Worm (Caenorhabditis elegans): ENCODE measurements around the gene gpa-12.

Gene gpa-12

DNA sequence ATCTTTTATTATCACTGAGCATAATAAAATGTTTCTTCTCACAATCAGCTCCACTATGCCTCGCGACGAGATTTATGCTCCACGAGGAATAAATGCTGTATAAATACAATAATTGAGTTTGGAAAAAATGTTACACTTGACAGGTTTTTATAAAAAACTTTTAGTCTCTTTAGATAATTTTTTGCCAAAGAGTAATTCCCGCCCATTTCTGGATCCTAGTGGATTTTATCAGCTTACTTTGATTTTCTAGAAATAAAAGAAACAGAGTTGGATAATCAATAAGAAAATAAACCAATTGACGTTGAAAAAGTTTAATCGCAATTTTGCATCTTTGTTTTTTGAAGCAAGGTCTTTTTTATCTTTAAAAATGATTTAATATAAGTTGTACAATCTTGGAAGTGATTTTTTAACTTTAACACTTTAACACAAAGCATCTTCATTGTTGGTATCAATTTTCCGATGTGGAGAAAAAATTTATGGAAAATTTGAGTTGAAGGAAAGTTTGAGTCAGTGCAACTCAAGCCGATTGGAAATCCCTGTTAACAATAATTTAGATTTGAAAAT lies 18.4 kb downstream of the gpa-12 start:
- TF ChIP-seq elt-2 (tag; optimal IDR thresholded peaks at IDR 0.05) (peak; percentile 5), gmeb-2 (tag; optimal IDR thresholded peaks at IDR 0.05) (no peak)

ce11 chrX:9264231-9264630 lies 20.9 kb downstream of the gpa-12 start, which contains the start of gene F18G5.6:
Gene F18G5.6 (minus strand): TSS chrX:9264331.
- no peak for TF ChIP-seq pha-2 (tag; optimal IDR thresholded peaks at IDR 0.05)
- TF ChIP-seq ceh-24 (tag; optimal IDR thresholded peaks at IDR 0.05), result no peak
- no peak for TF ChIP-seq zip-5 (tag; optimal IDR thresholded peaks at IDR 0.05)
- TF ChIP-seq nhr-232 (tag; optimal IDR thresholded peaks at IDR 0.05), result no peak
- TF ChIP-seq dve-1 (tag; optimal IDR thresholded peaks at IDR 0.05), result no peak
- TF ChIP-seq pros-1 (tag; optimal IDR thresholded peaks at IDR 0.05), result no peak
- TF ChIP-seq hlh-30 (tag; optimal IDR thresholded peaks at IDR 0.05; ENCODE audit: insufficient read depth), result no peak

ce11 chrX:9264636-9265035 lies 21.3 kb downstream of the gpa-12 start:
- TF ChIP-seq hlh-30 (tag; optimal IDR thresholded peaks at IDR 0.05; ENCODE audit: insufficient read depth) (peak; percentile 38), ceh-14 (tag; optimal IDR thresholded peaks at IDR 0.05) (no peak)

- no peak for TF ChIP-seq pat-9 (tag; optimal IDR thresholded peaks at IDR 0.05)
- TF ChIP-seq elt-2 (tag; optimal IDR thresholded peaks at IDR 0.05), result no peak
- no peak for TF ChIP-seq che-1 (tag; optimal IDR thresholded peaks at IDR 0.05)
- no peak for TF ChIP-seq pha-4 (tag; optimal IDR thresholded peaks at IDR 0.05)
- no peak for TF ChIP-seq C38D4.7 (GFP tag; optimal IDR thresholded peaks at IDR 0.05)
- no peak for TF ChIP-seq fkh-10 (GFP tag; optimal IDR thresholded peaks at IDR 0.05)
- TF ChIP-seq ceh-48 (tag; optimal IDR thresholded peaks at IDR 0.05), result no peak
- no peak for TF ChIP-seq pha-2 (tag; optimal IDR thresholded peaks at IDR 0.05)
- no peak for TF ChIP-seq fax-1 (tag; optimal IDR thresholded peaks at IDR 0.05)
- TF ChIP-seq ceh-24 (tag; optimal IDR thresholded peaks at IDR 0.05), result no peak
- TF ChIP-seq ceh-30 (tag; optimal IDR thresholded peaks at IDR 0.05), result no peak
- no peak for TF ChIP-seq C08G9.2 (tag; optimal IDR thresholded peaks at IDR 0.05)
- no peak for TF ChIP-seq sox-4 (tag; optimal IDR thresholded peaks at IDR 0.05)
- TF ChIP-seq Y22D7AL.16 (tag; optimal IDR thresholded peaks at IDR 0.05), result no peak
- TF ChIP-seq unc-3 (GFP tag; conservative IDR thresholded peaks at IDR 0.05), result no peak
- no peak for TF ChIP-seq unc-3 (tag; optimal IDR thresholded peaks at IDR 0.05)
- no peak for TF ChIP-seq rnt-1 (tag; optimal IDR thresholded peaks at IDR 0.05)
- no peak for TF ChIP-seq dve-1 (tag; optimal IDR thresholded peaks at IDR 0.05)
- TF ChIP-seq F13H6.1 (tag; optimal IDR thresholded peaks at IDR 0.05), result no peak
- TF ChIP-seq ama-1 (optimal IDR thresholded peaks at IDR 0.05), result no peak
Measured at ce11 chrX:9266512-9266911, 23.2 kb downstream of the gpa-12 start.

DNA sequence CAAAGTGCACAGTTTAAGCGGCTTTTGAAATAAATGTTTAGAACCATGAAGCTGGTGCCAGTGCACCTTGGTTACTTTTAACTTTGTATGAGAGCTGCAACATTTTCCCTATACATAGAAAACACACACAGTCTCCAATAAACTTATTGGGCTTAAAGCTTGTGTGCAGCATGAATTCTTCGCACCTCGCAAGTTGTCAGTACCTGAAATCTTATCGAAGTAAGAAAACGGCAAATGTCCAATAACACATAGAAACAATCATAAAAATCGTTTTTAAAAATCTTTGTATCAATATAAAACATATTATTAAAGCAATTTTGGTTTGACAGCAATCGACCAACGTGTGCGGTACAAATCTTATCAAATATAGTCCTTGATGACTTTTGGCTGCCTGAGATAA lies 25.0 kb downstream of the gpa-12 start:
- TF ChIP-seq ceh-45 (GFP tag; IDR thresholded peaks at IDR 0.05) (no peak), T23F11.4 (GFP tag; optimal IDR thresholded peaks at IDR 0.05) (no peak), syd-9 (tag; optimal IDR thresholded peaks at IDR 0.05) (no peak), hlh-30 (tag; optimal IDR thresholded peaks at IDR 0.05; ENCODE audit: insufficient read depth) (no peak), pros-1 (tag; optimal IDR thresholded peaks at IDR 0.05) (no peak), K09A11.1 (tag; optimal IDR thresholded peaks at IDR 0.05; ENCODE audit: insufficient read depth) (no peak), ceh-9 (tag; optimal IDR thresholded peaks at IDR 0.05) (no peak)

- no peak for TF ChIP-seq ceh-34 (tag; optimal IDR thresholded peaks at IDR 0.05)
Measured at ce11 chrX:9270753-9271152, 27.4 kb downstream of the gpa-12 start, which contains the start of gene B0416.5. Gene B0416.5 (minus strand): TSS chrX:9270853.

Measured in whole organism, late embryonic.